Fruit fly (Drosophila melanogaster): ENCODE measurements around the gene CG14989.

DNA sequence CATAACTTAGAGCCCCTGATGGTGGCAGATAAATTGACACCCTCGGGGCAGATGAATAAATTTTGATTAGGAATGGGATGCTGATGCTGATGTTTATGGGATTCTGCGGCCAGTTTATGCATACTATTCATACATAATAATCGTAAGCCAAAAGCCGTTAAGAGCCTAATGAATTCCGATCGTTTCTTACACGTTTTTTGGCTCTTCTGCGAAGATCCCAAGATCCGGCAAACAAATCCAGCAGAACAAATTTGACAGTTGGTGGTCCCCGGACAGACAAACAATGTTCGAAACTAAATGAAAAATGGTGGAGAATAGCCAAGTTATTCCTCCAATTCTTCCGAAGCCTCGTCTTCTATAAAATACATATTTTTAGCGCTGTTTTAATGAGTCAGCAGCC, 30.1 kb downstream of the CG14989 start:
- no peak for TF ChIP-seq CG8478 (optimal IDR thresholded peaks at IDR 0.05)
- TF ChIP-seq CTCF (optimal IDR thresholded peaks at IDR 0.05): no peak

Data from S2 (cell line).